Worm (Caenorhabditis elegans) whole organism, late embryonic: ENCODE data around the gene F59A6.2.

Experiments
- C08G9.2 ChIP-seq: sonication (generic microtip); optimal IDR thresholded peaks from 2 replicates; lab custom pipeline; 2016; ENCODE audit warnings: mild to moderate bottlenecking, missing genetic modification characterization, moderate library complexity, missing compliant biosample characterization
- F13H6.1 ChIP-seq: sonication (generic microtip); optimal IDR thresholded peaks from 2 replicates; lab custom pipeline; 2016; ENCODE audit warnings: missing genetic modification characterization, missing compliant biosample characterization
- K09A11.1 ChIP-seq: sonication (generic microtip); optimal IDR thresholded peaks from 2 replicates; lab custom pipeline; 2017; ENCODE audit warnings: antibody characterized with exemption, mild to moderate bottlenecking, missing genetic modification characterization, missing compliant biosample characterization; ENCODE audit not compliant: insufficient read depth
- T23F11.4 ChIP-seq: fragments of 200-800 bp; sonication (Bioruptor generic); optimal IDR thresholded peaks from 2 replicates; lab custom pipeline; 2018; ENCODE audit warnings: mild to moderate bottlenecking, missing genetic modification characterization, missing compliant biosample characterization
- ahr-1 ChIP-seq: sonication (generic microtip); optimal IDR thresholded peaks from 2 replicates; lab custom pipeline; 2016; ENCODE audit warnings: missing genetic modification characterization, missing compliant biosample characterization
- ceh-18 ChIP-seq: sonication (generic microtip); optimal IDR thresholded peaks from 2 replicates; lab custom pipeline; 2016; ENCODE audit warnings: missing genetic modification characterization, missing compliant biosample characterization
- ceh-19 ChIP-seq: fragments of 200-800 bp; sonication (Bioruptor generic); optimal IDR thresholded peaks from 2 replicates; lab custom pipeline; 2018; ENCODE audit warnings: mild to moderate bottlenecking, missing genetic modification characterization, missing compliant biosample characterization
- ceh-2 ChIP-seq: sonication (generic microtip); optimal IDR thresholded peaks from 2 replicates; lab custom pipeline; 2016; ENCODE audit warnings: missing genotype, missing genetic modification characterization, missing compliant biosample characterization
- ceh-24 ChIP-seq: sonication (generic microtip); optimal IDR thresholded peaks from 2 replicates; lab custom pipeline; 2016; ENCODE audit warnings: mild to moderate bottlenecking, missing genetic modification characterization, missing compliant biosample characterization
- ceh-31 ChIP-seq: sonication (generic microtip); optimal IDR thresholded peaks from 2 replicates; lab custom pipeline; 2016; ENCODE audit warnings: missing genetic modification characterization, missing compliant biosample characterization
- ceh-34 ChIP-seq: sonication (generic microtip); optimal IDR thresholded peaks from 2 replicates; lab custom pipeline; 2016; ENCODE audit warnings: mild to moderate bottlenecking, missing genetic modification characterization, missing compliant biosample characterization
- ceh-45 ChIP-seq: fragments of 200-800 bp; sonication (Bioruptor generic); IDR thresholded peaks from 2 replicates; pipeline ENCODE4 v1.3.6; 2022; ENCODE audit warnings: missing genetic modification reagents, missing genetic modification characterization, missing compliant biosample characterization
- che-1 ChIP-seq: sonication (generic microtip); optimal IDR thresholded peaks from 2 replicates; lab custom pipeline; 2016; ENCODE audit warnings: mild to moderate bottlenecking, missing genetic modification characterization, missing compliant biosample characterization
- dve-1 ChIP-seq: sonication (generic microtip); optimal IDR thresholded peaks from 2 replicates; lab custom pipeline; 2017; ENCODE audit warnings: antibody characterized with exemption, mild to moderate bottlenecking, missing genetic modification characterization, missing compliant biosample characterization
- elt-2 ChIP-seq: sonication (generic microtip); optimal IDR thresholded peaks from 2 replicates; lab custom pipeline; 2016; ENCODE audit warnings: missing genetic modification reagents, missing genetic modification characterization, missing compliant biosample characterization
- ets-4 ChIP-seq: sonication (generic microtip); optimal IDR thresholded peaks from 2 replicates; lab custom pipeline; 2016; ENCODE audit warnings: missing genetic modification characterization, missing compliant biosample characterization
- eyg-1 ChIP-seq: sonication (generic microtip); optimal IDR thresholded peaks from 2 replicates; lab custom pipeline; 2016; ENCODE audit warnings: missing genotype, missing genetic modification characterization, missing compliant biosample characterization
- fax-1 ChIP-seq: sonication (generic microtip); optimal IDR thresholded peaks from 2 replicates; lab custom pipeline; 2016; ENCODE audit warnings: missing genotype, missing genetic modification characterization, missing compliant biosample characterization
- hlh-8 ChIP-seq: sonication (generic microtip); optimal IDR thresholded peaks from 2 replicates; lab custom pipeline; 2016; ENCODE audit warnings: missing genotype, missing genetic modification characterization, missing compliant biosample characterization
- lim-6 ChIP-seq: sonication (generic microtip); optimal IDR thresholded peaks from 2 replicates; lab custom pipeline; 2016; ENCODE audit warnings: missing genetic modification characterization, missing compliant biosample characterization
- madf-2 ChIP-seq: sonication (generic microtip); optimal IDR thresholded peaks from 2 replicates; lab custom pipeline; 2017; ENCODE audit warnings: missing genetic modification characterization, missing compliant biosample characterization
- nfya-1 ChIP-seq: sonication (generic microtip); optimal IDR thresholded peaks from 2 replicates; lab custom pipeline; 2017; ENCODE audit warnings: missing genetic modification characterization, mild to moderate bottlenecking, missing compliant biosample characterization, antibody characterized with exemption, moderate library complexity
- npax-4 ChIP-seq: sonication (generic microtip); optimal IDR thresholded peaks from 2 replicates; lab custom pipeline; 2016; ENCODE audit warnings: missing genetic modification characterization, missing compliant biosample characterization
- odd-2 ChIP-seq: sonication (generic microtip); optimal IDR thresholded peaks from 2 replicates; lab custom pipeline; 2017; ENCODE audit warnings: antibody characterized with exemption, mild to moderate bottlenecking, missing genetic modification characterization, missing compliant biosample characterization
- pag-3 ChIP-seq: sonication (generic microtip); optimal IDR thresholded peaks from 2 replicates; lab custom pipeline; 2016; ENCODE audit warnings: missing compliant biosample characterization, missing genetic modification characterization, borderline replicate concordance
- pax-1 ChIP-seq: fragments of 150-350 bp; optimal IDR thresholded peaks from 2 replicates; lab custom pipeline; 2014; ENCODE audit warnings: missing biosample characterization, missing genetic modification characterization
- pqm-1 ChIP-seq: sonication (generic microtip); optimal IDR thresholded peaks from 2 replicates; lab custom pipeline; 2016; ENCODE audit warnings: missing genetic modification characterization, missing compliant biosample characterization
- ref-2 ChIP-seq: sonication (generic microtip); optimal IDR thresholded peaks from 2 replicates; lab custom pipeline; 2016; ENCODE audit warnings: missing genetic modification characterization, missing compliant biosample characterization
- sdc-2 ChIP-seq: sonication (generic microtip); optimal IDR thresholded peaks from 2 replicates; lab custom pipeline; 2016; ENCODE audit warnings: missing genotype, missing genetic modification characterization, missing compliant biosample characterization
- syd-9 ChIP-seq: sonication (generic microtip); optimal IDR thresholded peaks from 2 replicates; lab custom pipeline; 2016; ENCODE audit warnings: mild to moderate bottlenecking, missing genetic modification characterization, moderate library complexity, missing compliant biosample characterization
- tbx-2 ChIP-seq: sonication (generic microtip); optimal IDR thresholded peaks from 2 replicates; lab custom pipeline; 2016; ENCODE audit warnings: missing genetic modification characterization, missing compliant biosample characterization
- unc-55 ChIP-seq: sonication (generic microtip); optimal IDR thresholded peaks from 2 replicates; lab custom pipeline; 2017; ENCODE audit warnings: missing biosample characterization, missing genetic modification reagents, missing genetic modification characterization
- ztf-16 ChIP-seq: sonication (generic microtip); optimal IDR thresholded peaks from 2 replicates; lab custom pipeline; 2017; ENCODE audit warnings: missing genetic modification characterization, missing compliant biosample characterization

The F59A6.2 gene

ce11 chrII:5004781-5005180, 9.7 kb upstream of the F59A6.2 start, which contains the start of gene F59A6.4:
Gene F59A6.4 (plus strand): TSS chrII:5005081.
- TF ChIP-seq T23F11.4 (GFP tag; lab: Kevin White, UChicago) (no peak), ceh-2 (no peak), ahr-1 (tag; lab: Kevin White, UChicago) (no peak), nfya-1 (tag; lab: Kevin White, UChicago) (no peak), ceh-18 (tag; lab: Kevin White, UChicago) (no peak), ceh-19 (GFP tag; lab: Kevin White, UChicago) (no peak), unc-55 (no peak), fax-1 (tag; lab: Kevin White, UChicago) (no peak), eyg-1 (tag; lab: Kevin White, UChicago) (no peak), elt-2 (tag; lab: Kevin White, UChicago) (no peak), syd-9 (tag; lab: Kevin White, UChicago) (no peak), ztf-16 (tag; lab: Kevin White, UChicago) (no peak), F13H6.1 (tag; lab: Kevin White, UChicago) (no peak), ets-4 (tag; lab: Kevin White, UChicago) (no peak), lim-6 (tag; lab: Kevin White, UChicago) (no peak)

- TF ChIP-seq tbx-2 (tag; lab: Kevin White, UChicago) (no peak), dve-1 (no peak), pag-3 (tag; lab: Kevin White, UChicago) (no peak), ref-2 (no peak), F13H6.1 (tag; lab: Kevin White, UChicago) (no peak), ceh-31 (tag; lab: Kevin White, UChicago) (no peak), che-1 (tag; lab: Kevin White, UChicago) (no peak), T23F11.4 (GFP tag; lab: Kevin White, UChicago) (no peak)
Observed at ce11 chrII:5008033-5008432, 6.5 kb upstream of the F59A6.2 start, which contains the start of gene F59A6.3. Gene F59A6.3 (plus strand): TSS chrII:5008333.

- no peak for TF ChIP-seq tbx-2 (tag; lab: Kevin White, UChicago)
- no peak for TF ChIP-seq K09A11.1 (tag; lab: Kevin White, UChicago)
- no peak for TF ChIP-seq pqm-1 (tag; lab: Kevin White, UChicago)
- TF ChIP-seq sdc-2: no peak
- no peak for TF ChIP-seq hlh-8 (tag; lab: Kevin White, UChicago)
- no peak for TF ChIP-seq ztf-16 (tag; lab: Kevin White, UChicago)
- no peak for TF ChIP-seq ceh-45 (GFP tag; lab: Robert Waterston, UW)
- TF ChIP-seq ahr-1 (tag; lab: Kevin White, UChicago): no peak
- TF ChIP-seq fax-1 (tag; lab: Kevin White, UChicago): no peak
- no peak for TF ChIP-seq dve-1
- no peak for TF ChIP-seq ceh-24 (tag; lab: Kevin White, UChicago)
- TF ChIP-seq C08G9.2: no peak
- TF ChIP-seq eyg-1 (tag; lab: Kevin White, UChicago): no peak
- no peak for TF ChIP-seq T23F11.4 (GFP tag; lab: Kevin White, UChicago)
Observed at ce11 chrII:5011978-5012377, 2.5 kb upstream of the F59A6.2 start, which contains the start of gene F59A6.12. Gene F59A6.12 (minus strand): TSS chrII:5012078.

- no peak for TF ChIP-seq pax-1
- no peak for TF ChIP-seq pag-3 (tag; lab: Kevin White, UChicago)
- no peak for TF ChIP-seq nfya-1 (tag; lab: Kevin White, UChicago)
- no peak for TF ChIP-seq npax-4 (tag; lab: Kevin White, UChicago)
- TF ChIP-seq hlh-8 (tag; lab: Kevin White, UChicago): no peak
- no peak for TF ChIP-seq ceh-34
- no peak for TF ChIP-seq ref-2
- no peak for TF ChIP-seq odd-2 (tag; lab: Kevin White, UChicago)
- TF ChIP-seq madf-2 (tag; lab: Kevin White, UChicago): no peak
Observed at ce11 chrII:5016144-5016543, 1.6 kb downstream of the F59A6.2 start.
